Worm (Caenorhabditis elegans): ENCODE results near the gene K08F11.1.

Gene K08F11.1

ce11 chrIV:4724562-4724961 lies at the start of gene K08F11.1:
Gene K08F11.1, plus strand, starts transcription at chrIV:4724862.
- TF ChIP-seq sma-9 (GFP tag; optimal IDR thresholded peaks at IDR 0.05) (no peak), sma-9 (tag; optimal IDR thresholded peaks at IDR 0.05) (no peak), unc-62 (GFP tag; optimal IDR thresholded peaks at IDR 0.05) (no peak), nhr-77 (tag; optimal IDR thresholded peaks at IDR 0.05) (no peak), peb-1 (tag; optimal IDR thresholded peaks at IDR 0.05) (no peak)

- TF ChIP-seq ceh-82 (tag; optimal IDR thresholded peaks at IDR 0.05) (no peak), aly-2 (tag; optimal IDR thresholded peaks at IDR 0.05) (no peak), F13H6.1 (tag; optimal IDR thresholded peaks at IDR 0.05) (no peak), crh-2 (tag; optimal IDR thresholded peaks at IDR 0.05) (no peak), Y55F3AM.14 (GFP tag; optimal IDR thresholded peaks at IDR 0.05) (no peak), mab-5 (tag; optimal IDR thresholded peaks at IDR 0.05) (no peak), ama-1 (optimal IDR thresholded peaks at IDR 0.05) (no peak), lin-13 (GFP tag; optimal IDR thresholded peaks at IDR 0.05) (no peak), sem-4 (tag; optimal IDR thresholded peaks at IDR 0.05) (no peak), sma-9 (GFP tag; optimal IDR thresholded peaks at IDR 0.05) (no peak), sma-9 (tag; optimal IDR thresholded peaks at IDR 0.05) (no peak), ztf-1 (GFP tag; conservative IDR thresholded peaks at IDR 0.05) (no peak), nhr-237 (tag; optimal IDR thresholded peaks at IDR 0.05) (no peak), mbf-1 (tag; optimal IDR thresholded peaks at IDR 0.05) (no peak), lin-39 (tag; optimal IDR thresholded peaks at IDR 0.05) (no peak), R02D3.7 (tag; optimal IDR thresholded peaks at IDR 0.05) (no peak), unc-62 (GFP tag; optimal IDR thresholded peaks at IDR 0.05) (no peak), dmd-4 (tag; optimal IDR thresholded peaks at IDR 0.05) (no peak)
These were observed 45.9 kb upstream of the K08F11.1 start, which contains the start of gene kin-36 for ce11 chrIV:4678718-4679117. Gene kin-36, plus strand, starts transcription at chrIV:4679018.

ce11 chrIV:4683149-4683548 lies 41.5 kb upstream of the K08F11.1 start:
- TF ChIP-seq nhr-129 (tag; optimal IDR thresholded peaks at IDR 0.05): no peak
- no peak for TF ChIP-seq skn-1 (tag; optimal IDR thresholded peaks at IDR 0.05)
- TF ChIP-seq blmp-1 (tag; optimal IDR thresholded peaks at IDR 0.05; ENCODE audit: insufficient read depth): no peak
- TF ChIP-seq ztf-4 (tag; optimal IDR thresholded peaks at IDR 0.05): no peak
- TF ChIP-seq unc-55 (GFP tag; optimal IDR thresholded peaks at IDR 0.05): no peak
- no peak for TF ChIP-seq nhr-25 (tag; optimal IDR thresholded peaks at IDR 0.05)
- TF ChIP-seq nhr-11 (tag; optimal IDR thresholded peaks at IDR 0.05): no peak
- no peak for TF ChIP-seq C34F6.9 (tag; optimal IDR thresholded peaks at IDR 0.05)
- no peak for TF ChIP-seq mbf-1 (tag; optimal IDR thresholded peaks at IDR 0.05)
- no peak for TF ChIP-seq egl-27 (tag; optimal IDR thresholded peaks at IDR 0.05)

- TF ChIP-seq unc-62 (GFP tag; optimal IDR thresholded peaks at IDR 0.05): no peak
- TF ChIP-seq nhr-6 (tag; optimal IDR thresholded peaks at IDR 0.05): no peak
- TF ChIP-seq lin-13 (GFP tag; optimal IDR thresholded peaks at IDR 0.05): no peak
- TF ChIP-seq mab-5 (tag; optimal IDR thresholded peaks at IDR 0.05): no peak
- no peak for TF ChIP-seq alr-1 (tag; optimal IDR thresholded peaks at IDR 0.05)
- no peak for TF ChIP-seq nhr-10 (tag; optimal IDR thresholded peaks at IDR 0.05)
- TF ChIP-seq ceh-16 (tag; optimal IDR thresholded peaks at IDR 0.05): no peak
- no peak for TF ChIP-seq crh-2 (tag; optimal IDR thresholded peaks at IDR 0.05)
- no peak for TF ChIP-seq nhr-23 (tag; optimal IDR thresholded peaks at IDR 0.05)
- no peak for TF ChIP-seq nhr-12 (tag; optimal IDR thresholded peaks at IDR 0.05)
- no peak for TF ChIP-seq sem-4 (tag; optimal IDR thresholded peaks at IDR 0.05)
These were observed 38.3 kb upstream of the K08F11.1 start for ce11 chrIV:4686291-4686830.

- no peak for TF ChIP-seq nhr-10 (tag; optimal IDR thresholded peaks at IDR 0.05)
- TF ChIP-seq lin-13 (GFP tag; optimal IDR thresholded peaks at IDR 0.05): no peak
- TF ChIP-seq lsy-2 (tag; optimal IDR thresholded peaks at IDR 0.05): no peak
- TF ChIP-seq R02D3.7 (tag; optimal IDR thresholded peaks at IDR 0.05): no peak
- TF ChIP-seq ceh-16 (tag; optimal IDR thresholded peaks at IDR 0.05): no peak
- TF ChIP-seq nhr-12 (tag; optimal IDR thresholded peaks at IDR 0.05): no peak
- TF ChIP-seq zag-1 (tag; optimal IDR thresholded peaks at IDR 0.05): no peak
- no peak for TF ChIP-seq elt-1 (tag; optimal IDR thresholded peaks at IDR 0.05)
- no peak for TF ChIP-seq crh-2 (tag; optimal IDR thresholded peaks at IDR 0.05)
- no peak for TF ChIP-seq ztf-4 (tag; optimal IDR thresholded peaks at IDR 0.05)
- no peak for TF ChIP-seq gmeb-1 (tag; optimal IDR thresholded peaks at IDR 0.05)
- no peak for TF ChIP-seq nhr-129 (tag; optimal IDR thresholded peaks at IDR 0.05)
These were observed 37.8 kb upstream of the K08F11.1 start for ce11 chrIV:4686898-4687297.
